Worm (Caenorhabditis elegans) whole organism, L1 larva: Measurements from ENCODE around the gene scd-1.

Experiments
- efl-1 ChIP-seq, 4 experiments: fragments of 150-350 bp; optimal IDR thresholded peaks in 3 of 4; peaks in 1 of 4; 1 replicate in 1 of 4; 2 replicates in 3 of 4; lab custom pipeline; 2014; ENCODE audit warnings: missing biosample characterization in 2 of 4, missing genetic modification characterization in 2 of 4, missing genetic modification reagents in 2 of 4
- elt-2 ChIP-seq: sonication (generic microtip); optimal IDR thresholded peaks from 2 replicates; lab custom pipeline; 2016; ENCODE audit warnings: missing genetic modification characterization, mild to moderate bottlenecking, inconsistent platforms, missing compliant biosample characterization, missing genetic modification reagents
- irx-1 ChIP-seq: sonication (generic microtip); optimal IDR thresholded peaks from 2 replicates; lab custom pipeline; 2016; ENCODE audit warnings: missing genetic modification characterization, missing compliant biosample characterization
- lin-39 ChIP-seq: fragments of 150-350 bp; optimal IDR thresholded peaks from 2 replicates; lab custom pipeline; 2014; ENCODE audit warnings: missing biosample characterization, missing genetic modification reagents, missing genetic modification characterization
- mdl-1 ChIP-seq, 2 experiments: fragments of 150-350 bp; optimal IDR thresholded peaks; 2 replicates each; lab custom pipeline; 2014 to 2017; ENCODE audit warnings: missing biosample characterization in 2 of 2, missing genetic modification characterization in 2 of 2, inconsistent platforms in 1 of 2
- nhr-11 ChIP-seq: fragments of 150-350 bp; optimal IDR thresholded peaks from 2 replicates; lab custom pipeline; 2014; ENCODE audit warnings: missing biosample characterization, missing genetic modification characterization
- nhr-90 ChIP-seq: sonication (generic microtip); optimal IDR thresholded peaks from 2 replicates; lab custom pipeline; 2016; ENCODE audit warnings: mild to moderate bottlenecking, missing genetic modification characterization, missing compliant biosample characterization; ENCODE audit not compliant: poor library complexity
- pax-3 ChIP-seq: fragments of 200-800 bp; sonication (Bioruptor generic); optimal IDR thresholded peaks from 2 replicates; lab custom pipeline; 2018; ENCODE audit warnings: mild to moderate bottlenecking, missing genetic modification characterization, moderate library complexity, missing compliant biosample characterization
- pqm-1 ChIP-seq: sonication (generic microtip); optimal IDR thresholded peaks from 3 replicates; lab custom pipeline; 2017; ENCODE audit warnings: missing biosample characterization, missing genetic modification characterization
- sptf-1 ChIP-seq: fragments of 150-350 bp; optimal IDR thresholded peaks from 2 replicates; lab custom pipeline; 2014; ENCODE audit warnings: missing biosample characterization, missing genetic modification characterization
- unc-98 ChIP-seq: fragments of 200-800 bp; sonication (Bioruptor generic); IDR thresholded peaks from 2 replicates; pipeline ENCODE4 v1.3.6; 2022; ENCODE audit warnings: missing genetic modification characterization, missing compliant biosample characterization
- vab-15 ChIP-seq: sonication (generic microtip); optimal IDR thresholded peaks from 2 replicates; lab custom pipeline; 2017; ENCODE audit warnings: missing genotype, mild to moderate bottlenecking, missing genetic modification characterization, missing compliant biosample characterization

DNA sequence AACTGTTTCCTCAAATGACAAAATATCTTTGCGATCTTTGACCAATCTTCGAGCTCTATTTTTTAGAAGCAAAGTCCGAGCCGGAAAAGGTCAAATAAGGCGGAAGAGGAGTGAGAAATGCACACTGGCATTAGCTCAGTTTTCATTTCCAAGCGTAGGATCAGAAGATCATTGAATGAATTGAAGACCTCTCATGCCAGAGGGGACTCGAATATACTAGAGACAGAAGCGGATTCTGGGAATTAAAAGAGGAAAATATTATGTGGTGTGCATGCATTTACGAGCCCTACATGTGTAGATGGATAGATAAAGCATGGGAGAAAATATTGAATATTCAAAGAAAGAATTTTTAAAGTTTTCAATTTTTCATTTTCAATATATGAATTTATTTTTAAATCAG is 12.2 kb downstream of the scd-1 start:
- TF ChIP-seq elt-2 (tag; lab: Kevin White, UChicago) (no peak), unc-98 (GFP tag; lab: Robert Waterston, UW) (no peak), pax-3 (tag; lab: Kevin White, UChicago) (no peak), lin-39 (tag; lab: Kevin White, UChicago) (no peak), pqm-1 (tag; lab: Kevin White, UChicago) (no peak), vab-15 (tag; lab: Kevin White, UChicago) (no peak), nhr-11 (tag; lab: Kevin White, UChicago) (no peak), efl-1 (optimal IDR thresholded peaks at IDR 0.05; lab: Kevin White, UChicago) (no peak), efl-1 (GFP tag; optimal IDR thresholded peaks at IDR 0.05 in 1 of 2; lab: Kevin White, UChicago) (no peak), nhr-90 (no peak), mdl-1 (tag; optimal IDR thresholded peaks at IDR 0.05; lab: Kevin White, UChicago) (no peak), sptf-1 (tag; lab: Kevin White, UChicago) (no peak), irx-1 (no peak)
